Fruit fly (Drosophila melanogaster): ENCODE measurements around the gene PolG2.

- TF ChIP-seq N (GFP tag; optimal IDR thresholded peaks at IDR 0.05) (no peak), OdsH (GFP tag; optimal IDR thresholded peaks at IDR 0.05) (peak; percentile 2), br (GFP tag; optimal IDR thresholded peaks at IDR 0.05) (peak; percentile 56), rgr (GFP tag; optimal IDR thresholded peaks at IDR 0.05) (no peak)
Observed at dm6 chr2L:13838647-13839390, 5.9 kb upstream of the PolG2 start.

Measured in whole organism, wandering third instar larva.